Worm (Caenorhabditis elegans) whole organism, young adult: ENCODE measurements around the gene K11H12.8.

Source experiments
- B0035.1 ChIP-seq: sonication (generic microtip); optimal IDR thresholded peaks from 2 replicates; lab custom pipeline; 2016; ENCODE audit warnings: missing genetic modification characterization, mild to moderate bottlenecking, missing compliant biosample characterization, missing genotype, missing genetic modification reagents
- K11D2.4 ChIP-seq: fragments of 200-800 bp; sonication (Bioruptor generic); IDR thresholded peaks from 2 replicates; pipeline ENCODE4 v1.3.6; 2022; ENCODE audit warnings: missing genetic modification reagents, missing genetic modification characterization, missing compliant biosample characterization
- T07F8.4 ChIP-seq: sonication (generic microtip); optimal IDR thresholded peaks from 2 replicates; lab custom pipeline; 2016; ENCODE audit warnings: mild to moderate bottlenecking, missing genetic modification characterization, moderate library complexity, missing compliant biosample characterization
- Y53G8AR.9 ChIP-seq: fragments of 200-800 bp; sonication (Bioruptor generic); conservative IDR thresholded peaks from 2 replicates; pipeline ENCODE4 v1.3.6; 2022; ENCODE audit warnings: missing genetic modification reagents, missing genetic modification characterization, missing compliant biosample characterization
- Y79H2A.3 ChIP-seq: fragments of 200-800 bp; sonication (Bioruptor generic); conservative IDR thresholded peaks from 2 replicates; pipeline ENCODE4 v1.3.6; 2022; ENCODE audit warnings: missing genetic modification reagents, missing genetic modification characterization, missing compliant biosample characterization
- Y95B8A.8 ChIP-seq: fragments of 200-800 bp; sonication (Bioruptor generic); IDR thresholded peaks from 2 replicates; pipeline ENCODE4 v1.3.6; 2022; ENCODE audit warnings: missing genetic modification reagents, missing genetic modification characterization, missing compliant biosample characterization
- ZK185.1 ChIP-seq: sonication (generic microtip); optimal IDR thresholded peaks from 2 replicates; lab custom pipeline; 2016; ENCODE audit warnings: mild to moderate bottlenecking, missing genetic modification characterization, missing compliant biosample characterization; ENCODE audit not compliant: poor library complexity, severe bottlenecking
- akir-1 ChIP-seq: fragments of 200-800 bp; sonication (Bioruptor generic); optimal IDR thresholded peaks from 2 replicates; lab custom pipeline; 2018; ENCODE audit warnings: mild to moderate bottlenecking, missing genetic modification characterization, moderate library complexity, missing compliant biosample characterization
- ama-1 ChIP-seq, 3 experiments: fragments of 150-350 bp in 1 of 3; sonication (generic microtip) in 2 of 3; optimal IDR thresholded peaks; 2 replicates each; lab custom pipeline; 2014 to 2018; ENCODE audit warnings: missing biosample characterization in 2 of 3, missing genetic modification characterization in 2 of 3, missing genetic modification reagents in 2 of 3
- aptf-2 ChIP-seq: fragments of 200-800 bp; sonication (Bioruptor generic); conservative IDR thresholded peaks from 2 replicates; pipeline ENCODE4 v1.3.6; 2022; ENCODE audit warnings: missing genetic modification reagents, missing genetic modification characterization, missing compliant biosample characterization
- aptf-3 ChIP-seq: fragments of 200-800 bp; sonication (Bioruptor generic); IDR thresholded peaks from 2 replicates; pipeline ENCODE4 v1.3.6; 2022; ENCODE audit warnings: missing genetic modification characterization, missing compliant biosample characterization
- atf-7 ChIP-seq: sonication (generic microtip); optimal IDR thresholded peaks from 2 replicates; lab custom pipeline; 2017; ENCODE audit warnings: mild to moderate bottlenecking, missing genetic modification characterization, missing compliant biosample characterization
- attf-5 ChIP-seq: fragments of 200-800 bp; sonication (Bioruptor generic); optimal IDR thresholded peaks from 2 replicates; lab custom pipeline; 2018; ENCODE audit warnings: mild to moderate bottlenecking, missing genetic modification characterization, missing compliant biosample characterization
- bed-1 ChIP-seq: fragments of 200-800 bp; sonication (Bioruptor generic); IDR thresholded peaks from 2 replicates; pipeline ENCODE4 v1.3.6; 2022; ENCODE audit warnings: missing genetic modification reagents, missing genetic modification characterization, missing compliant biosample characterization
- bed-2 ChIP-seq: fragments of 200-800 bp; sonication (Bioruptor generic); IDR thresholded peaks from 2 replicates; pipeline ENCODE4 v1.3.6; 2022; ENCODE audit warnings: missing genetic modification reagents, missing genetic modification characterization, missing compliant biosample characterization
- cebp-2 ChIP-seq: fragments of 200-800 bp; sonication (Bioruptor generic); IDR thresholded peaks from 2 replicates; pipeline ENCODE4 v1.3.6; 2022; ENCODE audit warnings: missing genetic modification characterization, missing compliant biosample characterization
- ceh-100 ChIP-seq: fragments of 200-800 bp; sonication (Bioruptor generic); IDR thresholded peaks from 2 replicates; pipeline ENCODE4 v1.3.6; 2022; ENCODE audit warnings: missing genetic modification reagents, missing genetic modification characterization, missing compliant biosample characterization
- ceh-40 ChIP-seq: fragments of 200-800 bp; sonication (Bioruptor generic); IDR thresholded peaks from 2 replicates; pipeline ENCODE4 v1.3.6; 2022; ENCODE audit warnings: missing genetic modification characterization, missing compliant biosample characterization
- ceh-91 ChIP-seq: fragments of 200-800 bp; sonication (Bioruptor generic); IDR thresholded peaks from 2 replicates; pipeline ENCODE4 v1.3.6; 2022; ENCODE audit warnings: missing genetic modification reagents, missing genetic modification characterization, missing compliant biosample characterization
- dox-1 ChIP-seq: fragments of 200-800 bp; sonication (Bioruptor generic); IDR thresholded peaks from 2 replicates; pipeline ENCODE4 v1.3.6; 2022; ENCODE audit warnings: missing genetic modification reagents, missing genetic modification characterization, missing compliant biosample characterization
- dpl-1 ChIP-seq: fragments of 150-350 bp; optimal IDR thresholded peaks from 2 replicates; lab custom pipeline; 2014; ENCODE audit warnings: missing biosample characterization, missing genetic modification reagents, missing genetic modification characterization
- egrh-3 ChIP-seq: fragments of 200-800 bp; sonication (Bioruptor generic); IDR thresholded peaks from 2 replicates; pipeline ENCODE4 v1.3.6; 2022; ENCODE audit warnings: missing genetic modification reagents, missing genetic modification characterization, missing compliant biosample characterization
- hlh-26 ChIP-seq: fragments of 200-800 bp; sonication (Bioruptor generic); conservative IDR thresholded peaks from 2 replicates; pipeline ENCODE4 v1.3.6; 2022; ENCODE audit warnings: missing genetic modification reagents, missing genetic modification characterization, missing compliant biosample characterization
- hmg-1.2 ChIP-seq: fragments of 200-800 bp; sonication (Bioruptor generic); IDR thresholded peaks from 2 replicates; pipeline ENCODE4 v1.3.6; 2022; ENCODE audit warnings: missing genetic modification reagents, missing genetic modification characterization, missing compliant biosample characterization
- hrde-1 ChIP-seq: sonication (generic microtip); optimal IDR thresholded peaks from 2 replicates; lab custom pipeline; 2016; ENCODE audit warnings: missing genetic modification characterization, mild to moderate bottlenecking, missing compliant biosample characterization, moderate library complexity, missing genotype, missing genetic modification reagents, borderline replicate concordance
- lag-1 ChIP-seq: fragments of 200-800 bp; sonication (Bioruptor generic); IDR thresholded peaks from 2 replicates; pipeline ENCODE4 v1.3.6; 2022; ENCODE audit warnings: missing genetic modification reagents, missing genetic modification characterization, missing compliant biosample characterization
- let-607 ChIP-seq, 2 experiments: fragments of 200-800 bp in 1 of 2; sonication (Bioruptor generic) in 1 of 2; sonication (generic microtip) in 1 of 2; optimal IDR thresholded peaks; 2 replicates each; lab custom pipeline; 2016 to 2018; ENCODE audit warnings: mild to moderate bottlenecking in 2 of 2, missing compliant biosample characterization in 2 of 2, missing genetic modification characterization in 2 of 2, moderate library complexity in 2 of 2, missing genotype in 1 of 2
- lin-26 ChIP-seq: fragments of 200-800 bp; sonication (Bioruptor generic); IDR thresholded peaks from 2 replicates; pipeline ENCODE4 v1.3.6; 2022; ENCODE audit warnings: missing genetic modification reagents, missing genetic modification characterization, missing compliant biosample characterization
- lin-40 ChIP-seq: sonication (generic microtip); optimal IDR thresholded peaks from 2 replicates; lab custom pipeline; 2016; ENCODE audit warnings: missing genetic modification characterization, mild to moderate bottlenecking, missing compliant biosample characterization, missing genotype, missing genetic modification reagents
- mcd-1 ChIP-seq: fragments of 200-800 bp; sonication (Bioruptor generic); IDR thresholded peaks from 2 replicates; pipeline ENCODE4 v1.3.6; 2022; ENCODE audit warnings: missing genetic modification reagents, missing genetic modification characterization, missing compliant biosample characterization
- mxl-1 ChIP-seq: sonication (generic microtip); optimal IDR thresholded peaks from 2 replicates; lab custom pipeline; 2016; ENCODE audit warnings: missing genetic modification characterization, missing compliant biosample characterization
- nfya-1 ChIP-seq: sonication (generic microtip); optimal IDR thresholded peaks from 2 replicates; lab custom pipeline; 2017; ENCODE audit warnings: antibody characterized with exemption, missing compliant biosample characterization, missing genetic modification characterization, borderline replicate concordance; ENCODE audit not compliant: insufficient read depth
- nhr-120 ChIP-seq: fragments of 200-800 bp; sonication (Bioruptor generic); IDR thresholded peaks from 2 replicates; pipeline ENCODE4 v1.3.6; 2022; ENCODE audit warnings: missing genetic modification characterization, missing compliant biosample characterization
- nhr-179 ChIP-seq: sonication (generic microtip); optimal IDR thresholded peaks from 2 replicates; lab custom pipeline; 2016; ENCODE audit warnings: mild to moderate bottlenecking, missing genetic modification characterization, missing compliant biosample characterization
- nhr-80 ChIP-seq: sonication (generic microtip); optimal IDR thresholded peaks from 2 replicates; lab custom pipeline; 2016; ENCODE audit warnings: missing genetic modification characterization, missing compliant biosample characterization
- nhr-90 ChIP-seq: sonication (generic microtip); optimal IDR thresholded peaks from 2 replicates; lab custom pipeline; 2016; ENCODE audit warnings: missing genotype, mild to moderate bottlenecking, missing genetic modification characterization, missing compliant biosample characterization
- pha-4 ChIP-seq: fragments of 150-350 bp; sonication (generic microtip); optimal IDR thresholded peaks from 2 replicates; lab custom pipeline; 2014; ENCODE audit warnings: missing biosample characterization, missing genetic modification reagents, missing genetic modification characterization
- sdz-38 ChIP-seq: sonication (generic microtip); optimal IDR thresholded peaks from 2 replicates; lab custom pipeline; 2016; ENCODE audit warnings: missing genotype, missing genetic modification characterization, missing compliant biosample characterization
- ztf-22 ChIP-seq: fragments of 200-800 bp; sonication (Bioruptor generic); optimal IDR thresholded peaks from 2 replicates; lab custom pipeline; 2018; ENCODE audit warnings: mild to moderate bottlenecking, missing genetic modification characterization, moderate library complexity, missing compliant biosample characterization
- ztf-25 ChIP-seq: fragments of 200-800 bp; sonication (Bioruptor generic); IDR thresholded peaks from 2 replicates; pipeline ENCODE4 v1.3.6; 2022; ENCODE audit warnings: missing genetic modification reagents, missing genetic modification characterization, missing compliant biosample characterization
- ztf-28 ChIP-seq: fragments of 200-800 bp; sonication (Bioruptor generic); IDR thresholded peaks from 2 replicates; pipeline ENCODE4 v1.3.6; 2022; ENCODE audit warnings: missing genetic modification reagents, missing genetic modification characterization, missing compliant biosample characterization
- ztf-6 ChIP-seq: fragments of 200-800 bp; sonication (Bioruptor generic); IDR thresholded peaks from 2 replicates; pipeline ENCODE4 v1.3.6; 2022; ENCODE audit warnings: missing genetic modification reagents, missing genetic modification characterization, missing compliant biosample characterization

Gene K11H12.8

ce11 chrIV:627237-627636 lies 28.0 kb upstream of the K11H12.8 start, which contains the start of gene nhr-76:
nhr-76 (plus strand) TSS chrIV:627537.
- TF ChIP-seq egrh-3 (no peak), bed-2 (GFP tag; lab: Robert Waterston, UW) (no peak)

ce11 chrIV:630598-630997 lies 24.6 kb upstream of the K11H12.8 start:
- TF ChIP-seq T07F8.4 (tag; lab: Kevin White, UChicago) (no peak), Y79H2A.3 (GFP tag; lab: Robert Waterston, UW) (no peak), attf-5 (no peak), mxl-1 (tag; lab: Kevin White, UChicago) (no peak), sdz-38 (tag; lab: Kevin White, UChicago) (no peak), aptf-3 (GFP tag; lab: Robert Waterston, UW) (no peak), B0035.1 (tag; lab: Kevin White, UChicago) (no peak), ztf-6 (GFP tag; lab: Robert Waterston, UW) (no peak), nhr-90 (no peak), dpl-1 (GFP tag; lab: Kevin White, UChicago) (no peak), ztf-22 (GFP tag; lab: Kevin White, UChicago) (no peak), K11D2.4 (GFP tag; lab: Robert Waterston, UW) (no peak), ZK185.1 (no peak), nhr-120 (GFP tag; lab: Robert Waterston, UW) (no peak)

- TF ChIP-seq nhr-80 (tag; lab: Kevin White, UChicago) (peak; percentile 69), Y95B8A.8 (no peak), pha-4 (tag; lab: Kevin White, UChicago) (no peak), Y53G8AR.9 (GFP tag; lab: Robert Waterston, UW) (0 out of 2 replicates have a peak, but pooled peaks have one; percentile 18), ceh-100 (no peak), lin-26 (GFP tag; lab: Robert Waterston, UW) (0 out of 2 replicates have a peak, but pooled peaks have one; percentile 32), atf-7 (no peak), hlh-26 (GFP tag; lab: Robert Waterston, UW) (no peak), nhr-179 (no peak), let-607 (tag; optimal IDR thresholded peaks at IDR 0.05; lab: Kevin White, UChicago) (peak in 1 of 2 experiments; percentile 23), dox-1 (GFP tag; lab: Robert Waterston, UW) (peak; percentile 56)
These were observed 23.3 kb upstream of the K11H12.8 start for ce11 chrIV:631869-632268.

ce11 chrIV:633565-633964 lies 21.6 kb upstream of the K11H12.8 start:
- TF ChIP-seq Y79H2A.3 (GFP tag; lab: Robert Waterston, UW) (no peak), ztf-28 (GFP tag; lab: Robert Waterston, UW) (no peak), hmg-1.2 (GFP tag; lab: Robert Waterston, UW) (peak; percentile 75), lag-1 (GFP tag; lab: Robert Waterston, UW) (no peak), nfya-1 (tag; lab: Kevin White, UChicago) (no peak), lin-40 (tag; lab: Kevin White, UChicago) (peak; percentile 9)

- TF ChIP-seq ceh-40 (GFP tag; lab: Robert Waterston, UW), result no peak
- TF ChIP-seq ceh-91 (GFP tag; lab: Robert Waterston, UW), result no peak
- no peak for TF ChIP-seq dpl-1 (GFP tag; lab: Kevin White, UChicago)
- no peak for TF ChIP-seq aptf-2 (GFP tag; lab: Robert Waterston, UW)
- TF ChIP-seq nhr-120 (GFP tag; lab: Robert Waterston, UW), result no peak
- TF ChIP-seq ceh-100, result no peak
- TF ChIP-seq ztf-25, result no peak
- no peak for TF ChIP-seq hrde-1
- no peak for TF ChIP-seq cebp-2 (GFP tag; lab: Robert Waterston, UW)
- TF ChIP-seq ztf-6 (GFP tag; lab: Robert Waterston, UW), result no peak
- no peak for TF ChIP-seq Y79H2A.3 (GFP tag; lab: Robert Waterston, UW)
- no peak for TF ChIP-seq akir-1 (GFP tag; lab: Kevin White, UChicago)
- TF ChIP-seq nhr-80 (tag; lab: Kevin White, UChicago), result no peak
- no peak for TF ChIP-seq pha-4 (tag; lab: Kevin White, UChicago)
- no peak for TF ChIP-seq ama-1 (optimal IDR thresholded peaks at IDR 0.05; lab: Kevin White, UChicago)
- no peak for TF ChIP-seq ama-1 (GFP tag; optimal IDR thresholded peaks at IDR 0.05; lab: Kevin White, UChicago)
- TF ChIP-seq bed-1, result no peak
- no peak for TF ChIP-seq mcd-1
These were observed 16.0 kb upstream of the K11H12.8 start for ce11 chrIV:639167-639566.
